Worm (Caenorhabditis elegans): ENCODE measurements around the gene oac-32.

- TF ChIP-seq tbx-37 (GFP tag; conservative IDR thresholded peaks at IDR 0.05) = no peak
- TF ChIP-seq ets-7 (tag; optimal IDR thresholded peaks at IDR 0.05) = no peak
- TF ChIP-seq B0310.2 (tag; optimal IDR thresholded peaks at IDR 0.05) = no peak
Observed at ce11 chrV:1578572-1579230, 33.1 kb upstream of the oac-32 start.
